Fruit fly (Drosophila melanogaster): ENCODE data around the gene CG2126.

CG2126 gene

DNA sequence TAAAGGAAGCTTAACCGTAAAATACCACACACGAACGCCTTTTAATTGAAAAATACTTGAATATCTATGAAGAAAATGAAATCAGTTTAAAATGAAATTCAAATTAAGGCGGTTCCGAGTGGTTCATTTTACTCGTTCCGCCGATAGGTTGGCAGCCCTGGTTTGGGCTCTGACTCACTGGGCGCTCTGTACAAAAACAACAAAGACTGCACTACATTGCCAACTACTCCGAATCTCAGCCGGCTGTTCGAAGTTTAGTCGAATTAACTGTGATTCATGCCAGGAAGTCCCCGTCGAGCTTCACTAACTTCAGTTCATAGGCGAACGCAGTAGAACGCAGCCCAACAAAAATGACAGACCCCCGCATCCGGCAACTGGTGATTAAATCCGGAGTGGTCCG is 33.2 kb downstream of the CG2126 start, which contains the start of gene Tbca (continued):
- TF ChIP-seq Gsc (GFP tag; IDR thresholded peaks at IDR 0.05), result no peak
- TF ChIP-seq shn (GFP tag; optimal IDR thresholded peaks at IDR 0.05), result no peak
- TF ChIP-seq rib (GFP tag; IDR thresholded peaks at IDR 0.05), result no peak
- peak; percentile 70 for TF ChIP-seq CG4360 (GFP tag; IDR thresholded peaks at IDR 0.05)
- TF ChIP-seq CG13296 (GFP tag; optimal IDR thresholded peaks at IDR 0.05), result no peak
- no peak for TF ChIP-seq Jarid2 (GFP tag; optimal IDR thresholded peaks at IDR 0.05)
- TF ChIP-seq Vsx1 (GFP tag; optimal IDR thresholded peaks at IDR 0.05), result no peak
- TF ChIP-seq CG7556 (GFP tag; optimal IDR thresholded peaks at IDR 0.05), result no peak
- TF ChIP-seq CG4820 (GFP tag; optimal IDR thresholded peaks at IDR 0.05), result no peak
- no peak for TF ChIP-seq Stat92E (GFP tag; optimal IDR thresholded peaks at IDR 0.05)
- peak; percentile 54 for TF ChIP-seq CG1603 (tag; optimal IDR thresholded peaks at IDR 0.05)
- TF ChIP-seq nau (GFP tag; optimal IDR thresholded peaks at IDR 0.05), result no peak
- no peak for TF ChIP-seq dm (GFP tag; optimal IDR thresholded peaks at IDR 0.05)
- TF ChIP-seq Drgx (GFP tag; IDR thresholded peaks at IDR 0.05), result no peak
- TF ChIP-seq Hsf (GFP tag; optimal IDR thresholded peaks at IDR 0.05), result no peak
- TF ChIP-seq CG12236 (GFP tag; optimal IDR thresholded peaks at IDR 0.05), result no peak
- TF ChIP-seq HmgZ (tag; optimal IDR thresholded peaks at IDR 0.05), result peak; percentile 52
- TF ChIP-seq CG11696 (GFP tag; IDR thresholded peaks at IDR 0.05), result no peak
- peak; percentile 55; the same call in 1 of the 2 replicates for TF ChIP-seq sna (GFP tag; IDR thresholded peaks at IDR 0.05; ENCODE audit: partially characterized antibody)
- no peak for TF ChIP-seq CG4328 (GFP tag; optimal IDR thresholded peaks at IDR 0.05)
- TF ChIP-seq aop (GFP tag; IDR thresholded peaks at IDR 0.05), result no peak
- TF ChIP-seq CG6791 (GFP tag; IDR thresholded peaks at IDR 0.05; ENCODE audit: partially characterized antibody), result peak; percentile 35; the same call in 1 of the 3 replicates
- TF ChIP-seq ind (GFP tag; optimal IDR thresholded peaks at IDR 0.05), result no peak
- TF ChIP-seq Hmx (GFP tag; optimal IDR thresholded peaks at IDR 0.05), result no peak
- no peak for TF ChIP-seq CG12659 (GFP tag; optimal IDR thresholded peaks at IDR 0.05)
- TF ChIP-seq CG17829 (tag; optimal IDR thresholded peaks at IDR 0.05), result peak; percentile 9
- TF ChIP-seq corto (GFP tag; optimal IDR thresholded peaks at IDR 0.05), result no peak
- no peak for TF ChIP-seq NC2α (GFP tag; optimal IDR thresholded peaks at IDR 0.05)
- TF ChIP-seq CG10267 (tag; optimal IDR thresholded peaks at IDR 0.05), result peak; percentile 43
- TF ChIP-seq toy (GFP tag; IDR thresholded peaks at IDR 0.05), result no peak
- no peak for TF ChIP-seq mld (GFP tag; IDR thresholded peaks at IDR 0.05; ENCODE audit: partially characterized antibody)
- TF ChIP-seq sqz (GFP tag; optimal IDR thresholded peaks at IDR 0.05), result peak; percentile 92
- no peak for TF ChIP-seq prd (optimal IDR thresholded peaks at IDR 0.05)
- TF ChIP-seq prd (GFP tag; IDR thresholded peaks at IDR 0.05), result no peak
- no peak for TF ChIP-seq Dip2 (GFP tag; IDR thresholded peaks at IDR 0.05)
- TF ChIP-seq CG10147 (GFP tag; optimal IDR thresholded peaks at IDR 0.05), result no peak
- no peak for TF ChIP-seq CG14860 (GFP tag; IDR thresholded peaks at IDR 0.05; ENCODE audit: partially characterized antibody)
- no peak for TF ChIP-seq CG14965 (GFP tag; optimal IDR thresholded peaks at IDR 0.05; ENCODE audit: borderline replicate concordance)
- TF ChIP-seq CG6254 (GFP tag; optimal IDR thresholded peaks at IDR 0.05), result no peak
- TF ChIP-seq CG4424 (GFP tag; optimal IDR thresholded peaks at IDR 0.05), result no peak
- no peak for TF ChIP-seq CG12769 (tag; optimal IDR thresholded peaks at IDR 0.05)
- TF ChIP-seq otp (GFP tag; IDR thresholded peaks at IDR 0.05), result no peak
- TF ChIP-seq Meics (GFP tag; optimal IDR thresholded peaks at IDR 0.05), result no peak
- no peak for TF ChIP-seq PHDP (tag; optimal IDR thresholded peaks at IDR 0.05)
- TF ChIP-seq cwo (GFP tag; optimal IDR thresholded peaks at IDR 0.05), result no peak
- TF ChIP-seq CG10979 (tag; optimal IDR thresholded peaks at IDR 0.05), result no peak
- TF ChIP-seq Eip74EF (GFP tag; optimal IDR thresholded peaks at IDR 0.05), result no peak
- no peak for TF ChIP-seq CG10462 (GFP tag; optimal IDR thresholded peaks at IDR 0.05)
- TF ChIP-seq CG31224 (GFP tag; IDR thresholded peaks at IDR 0.05), result no peak
- TF ChIP-seq CG15073 (GFP tag; optimal IDR thresholded peaks at IDR 0.05), result no peak
- TF ChIP-seq da (GFP tag; optimal IDR thresholded peaks at IDR 0.05), result no peak

Measured in whole organism, embryonic.